Fruit fly (Drosophila melanogaster) whole organism, prepupa: Measurements from ENCODE around the gene yrt.

Source experiments
- Blimp-1 ChIP-seq: fragments of 200-800 bp; sonication (Bioruptor generic); optimal IDR thresholded peaks from 3 replicates; lab custom pipeline; 2017; ENCODE audit warnings: missing biosample characterization, missing genetic modification characterization, mild to moderate bottlenecking, moderate library complexity, missing genetic modification reagents
- CG10669 ChIP-seq: fragments of 200-800 bp; sonication (Bioruptor generic); optimal IDR thresholded peaks from 3 replicates; lab custom pipeline; 2018; ENCODE audit warnings: missing biosample characterization, mild to moderate bottlenecking, missing genetic modification characterization, moderate library complexity
- CG11762 ChIP-seq: fragments of 200-800 bp; sonication (Bioruptor generic); optimal IDR thresholded peaks from 3 replicates; lab custom pipeline; 2016; ENCODE audit warnings: missing biosample characterization, missing genetic modification characterization; ENCODE audit not compliant: insufficient read depth
- CG11902 ChIP-seq: fragments of 200-800 bp; sonication (Bioruptor generic); optimal IDR thresholded peaks from 3 replicates; lab custom pipeline; 2016; ENCODE audit warnings: missing biosample characterization, missing genetic modification characterization
- CG1621 ChIP-seq: fragments of 200-800 bp; sonication (Bioruptor generic); optimal IDR thresholded peaks from 3 replicates; lab custom pipeline; 2018; ENCODE audit warnings: missing biosample characterization, mild to moderate bottlenecking, missing genetic modification characterization
- CG3032 ChIP-seq: fragments of 200-800 bp; optimal IDR thresholded peaks from 2 replicates; lab custom pipeline; 2019; ENCODE audit warnings: missing biosample characterization, mild to moderate bottlenecking, missing genetic modification characterization, moderate library complexity
- CG31627 ChIP-seq: fragments of 200-800 bp; sonication (Bioruptor generic); optimal IDR thresholded peaks from 3 replicates; lab custom pipeline; 2016; ENCODE audit warnings: missing biosample characterization, missing genetic modification characterization
- CG34406 ChIP-seq: fragments of 200-800 bp; sonication (Bioruptor generic); optimal IDR thresholded peaks from 3 replicates; lab custom pipeline; 2016; ENCODE audit warnings: missing biosample characterization, missing genetic modification characterization
- CG4318 ChIP-seq: fragments of 200-800 bp; sonication (Bioruptor generic); optimal IDR thresholded peaks from 3 replicates; lab custom pipeline; 2017; ENCODE audit warnings: missing biosample characterization, mild to moderate bottlenecking, missing genetic modification characterization
- CG6163 ChIP-seq: fragments of 200-800 bp; sonication (Bioruptor generic); IDR thresholded peaks from 3 replicates; pipeline ENCODE4 v1.3.6; 2022; ENCODE audit warnings: missing biosample characterization, missing genetic modification characterization
- CG6792 ChIP-seq: fragments of 200-800 bp; sonication (Bioruptor generic); optimal IDR thresholded peaks from 3 replicates; lab custom pipeline; 2016; ENCODE audit warnings: missing biosample characterization, missing genetic modification characterization
- CG6808 ChIP-seq: fragments of 200-800 bp; sonication (Bioruptor generic); optimal IDR thresholded peaks from 3 replicates; lab custom pipeline; 2017; ENCODE audit warnings: missing biosample characterization, missing genetic modification characterization, mild to moderate bottlenecking, moderate library complexity, missing genetic modification reagents
- CG6854 ChIP-seq: fragments of 200-800 bp; sonication (Bioruptor generic); optimal IDR thresholded peaks from 2 replicates; lab custom pipeline; 2017; ENCODE audit warnings: missing biosample characterization, mild to moderate bottlenecking, missing genetic modification characterization
- CG7368 ChIP-seq: fragments of 200-800 bp; sonication (Bioruptor generic); optimal IDR thresholded peaks from 3 replicates; lab custom pipeline; 2016; ENCODE audit warnings: missing biosample characterization, missing genetic modification characterization
- CG8119 ChIP-seq: fragments of 200-800 bp; sonication (Bioruptor generic); IDR thresholded peaks from 3 replicates; pipeline ENCODE4 v1.3.6; 2022; ENCODE audit warnings: missing biosample characterization, missing genetic modification characterization
- CG8632 ChIP-seq: fragments of 200-800 bp; sonication (Bioruptor generic); optimal IDR thresholded peaks from 3 replicates; lab custom pipeline; 2016; ENCODE audit warnings: missing biosample characterization, missing genetic modification characterization
- Eip75B ChIP-seq: fragments of 200-800 bp; sonication (Bioruptor generic); optimal IDR thresholded peaks from 3 replicates; lab custom pipeline; 2016; ENCODE audit warnings: missing biosample characterization, missing genetic modification characterization
- Eip78C ChIP-seq: fragments of 200-800 bp; sonication (Bioruptor generic); peaks from one replicate; lab custom pipeline; 2016; ENCODE audit warnings: missing biosample characterization, missing genetic modification characterization
- Eip93F ChIP-seq: fragments of 200-800 bp; sonication (Bioruptor generic); optimal IDR thresholded peaks from 2 replicates; lab custom pipeline; 2016; ENCODE audit warnings: missing biosample characterization, mild to moderate bottlenecking, missing genetic modification characterization
- Ets21C ChIP-seq: fragments of 200-800 bp; sonication (Bioruptor generic); optimal IDR thresholded peaks from 3 replicates; lab custom pipeline; 2016; ENCODE audit warnings: missing biosample characterization, missing genetic modification characterization
- Ets96B ChIP-seq: fragments of 200-800 bp; optimal IDR thresholded peaks from 2 replicates; lab custom pipeline; 2019; ENCODE audit warnings: missing biosample characterization, mild to moderate bottlenecking, missing genetic modification characterization, moderate library complexity
- Gug ChIP-seq: fragments of 200-800 bp; sonication (Bioruptor generic); IDR thresholded peaks from 2 replicates; pipeline ENCODE4 v1.3.6; 2022; ENCODE audit warnings: missing biosample characterization, missing genetic modification characterization
- Met ChIP-seq: fragments of 200-800 bp; sonication (Bioruptor generic); optimal IDR thresholded peaks from 3 replicates; lab custom pipeline; 2016; ENCODE audit warnings: missing biosample characterization, missing genetic modification characterization
- Smox ChIP-seq: fragments of 200-800 bp; sonication (Bioruptor generic); optimal IDR thresholded peaks from 3 replicates; lab custom pipeline; 2016; ENCODE audit warnings: missing biosample characterization, missing genetic modification characterization
- Sox14 ChIP-seq: fragments of 200-800 bp; sonication (Bioruptor generic); optimal IDR thresholded peaks from 3 replicates; lab custom pipeline; 2016; ENCODE audit warnings: missing biosample characterization, missing genetic modification characterization
- Sox15 ChIP-seq: fragments of 200-800 bp; sonication (Bioruptor generic); optimal IDR thresholded peaks from 3 replicates; lab custom pipeline; 2016; ENCODE audit warnings: missing biosample characterization, missing genetic modification characterization
- achi ChIP-seq: fragments of 200-800 bp; sonication (Bioruptor generic); optimal IDR thresholded peaks from 3 replicates; lab custom pipeline; 2016; ENCODE audit warnings: missing biosample characterization, missing genetic modification characterization
- acj6 ChIP-seq: fragments of 200-800 bp; sonication (Bioruptor generic); optimal IDR thresholded peaks from 3 replicates; lab custom pipeline; 2016; ENCODE audit warnings: missing biosample characterization, missing genetic modification characterization
- cyc ChIP-seq: fragments of 200-800 bp; sonication (Bioruptor generic); optimal IDR thresholded peaks from 3 replicates; lab custom pipeline; 2016; ENCODE audit warnings: missing biosample characterization, missing genetic modification characterization
- dac ChIP-seq: fragments of 200-800 bp; sonication (Bioruptor generic); optimal IDR thresholded peaks from 2 replicates; lab custom pipeline; 2017; ENCODE audit warnings: missing biosample characterization, mild to moderate bottlenecking, missing genetic modification characterization
- dsx ChIP-seq: fragments of 200-800 bp; optimal IDR thresholded peaks from 3 replicates; lab custom pipeline; 2019; ENCODE audit warnings: missing biosample characterization, mild to moderate bottlenecking, missing genetic modification characterization, moderate library complexity; ENCODE audit not compliant: poor library complexity, severe bottlenecking
- eg ChIP-seq: fragments of 200-800 bp; sonication (Bioruptor generic); IDR thresholded peaks from 3 replicates; pipeline ENCODE4 v1.3.6; 2022; ENCODE audit warnings: missing biosample characterization, missing genetic modification characterization
- fd59A ChIP-seq: fragments of 200-800 bp; sonication (Bioruptor generic); optimal IDR thresholded peaks from 2 replicates; lab custom pipeline; 2017; ENCODE audit warnings: missing biosample characterization, mild to moderate bottlenecking, missing genetic modification characterization, missing genetic modification reagents
- fd85E ChIP-seq: fragments of 200-800 bp; sonication (Bioruptor generic); optimal IDR thresholded peaks from 3 replicates; lab custom pipeline; 2016; ENCODE audit warnings: missing biosample characterization, missing genetic modification characterization
- fkh ChIP-seq: fragments of 200-800 bp; sonication (Bioruptor generic); optimal IDR thresholded peaks from 3 replicates; lab custom pipeline; 2017; ENCODE audit warnings: missing biosample characterization, mild to moderate bottlenecking, missing genetic modification characterization, moderate library complexity
- lz ChIP-seq: fragments of 200-800 bp; sonication (Bioruptor generic); optimal IDR thresholded peaks from 3 replicates; lab custom pipeline; 2016; ENCODE audit warnings: missing biosample characterization, missing genetic modification characterization
- net ChIP-seq: fragments of 200-800 bp; sonication (Bioruptor generic); optimal IDR thresholded peaks from 3 replicates; lab custom pipeline; 2016; ENCODE audit warnings: missing biosample characterization, missing genetic modification characterization
- pdm3 ChIP-seq: fragments of 200-800 bp; sonication (Bioruptor generic); optimal IDR thresholded peaks from 3 replicates; lab custom pipeline; 2016; ENCODE audit warnings: missing biosample characterization, missing genetic modification characterization
- spab ChIP-seq: fragments of 200-800 bp; sonication (Bioruptor generic); optimal IDR thresholded peaks from 2 replicates; lab custom pipeline; 2017; ENCODE audit warnings: missing biosample characterization, mild to moderate bottlenecking, missing genetic modification characterization, missing genetic modification reagents
- ss ChIP-seq, 2 experiments: fragments of 200-800 bp; sonication (Bioruptor generic); optimal IDR thresholded peaks; 2 replicates in 1 of 2; 3 replicates in 1 of 2; lab custom pipeline; 2017 to 2018; ENCODE audit warnings: mild to moderate bottlenecking in 2 of 2, missing biosample characterization in 2 of 2, missing genetic modification characterization in 2 of 2, moderate library complexity in 1 of 2
- svp ChIP-seq: fragments of 200-800 bp; sonication (Bioruptor generic); peaks from one replicate; lab custom pipeline; 2016; ENCODE audit warnings: missing biosample characterization, missing genetic modification characterization
- vri ChIP-seq: fragments of 200-800 bp; sonication (Bioruptor generic); optimal IDR thresholded peaks from 3 replicates; lab custom pipeline; 2016; ENCODE audit warnings: missing biosample characterization, mild to moderate bottlenecking, missing genetic modification characterization

Gene yrt

DNA sequence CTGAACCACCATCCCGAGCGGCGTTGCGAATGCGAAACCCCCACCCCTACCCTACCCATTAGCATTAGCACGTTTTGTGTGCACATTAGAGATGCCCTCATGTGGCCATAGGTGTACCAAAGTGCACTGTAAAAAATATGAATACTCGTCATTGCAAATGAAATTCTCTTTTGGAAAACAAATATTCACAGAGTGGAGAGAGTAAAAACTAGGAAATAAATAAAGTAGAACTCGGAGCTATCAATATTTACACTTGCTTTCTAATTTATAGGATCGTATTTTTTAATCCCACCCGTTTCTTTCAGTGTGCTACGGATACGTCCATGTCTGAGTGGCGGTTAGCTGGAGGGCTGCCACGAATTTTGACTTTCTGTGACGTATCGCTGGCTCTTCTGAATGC lies 34.5 kb upstream of the yrt start (continued):
- TF ChIP-seq Ets21C (GFP tag; lab: Kevin White, UChicago) (no peak), fd85E (GFP tag; lab: Kevin White, UChicago) (no peak), CG11902 (GFP tag; lab: Kevin White, UChicago) (no peak), vri (GFP tag; lab: Kevin White, UChicago) (no peak), CG6792 (GFP tag; lab: Kevin White, UChicago) (no peak), CG11762 (GFP tag; lab: Kevin White, UChicago) (no peak), fkh (GFP tag; lab: Kevin White, UChicago) (no peak), CG8632 (GFP tag; lab: Kevin White, UChicago) (no peak), spab (GFP tag; lab: Kevin White, UChicago) (no peak), CG6163 (GFP tag; lab: Robert Waterston, UW) (no peak), CG31627 (peak; percentile 37), Smox (peak; percentile 18)

- TF ChIP-seq CG34406 (GFP tag; lab: Kevin White, UChicago) (no peak), CG4318 (GFP tag; lab: Kevin White, UChicago) (no peak), Eip78C (GFP tag; lab: Kevin White, UChicago) (peak; percentile 48), svp (GFP tag; lab: Kevin White, UChicago) (peak; percentile 98)
- TF ChIP-seq, all 60 proteins: peak for 2
Measured at dm6 chr3R:13465705-13466608, 31.2 kb upstream of the yrt start.

dm6 chr3R:13453955-13454354 lies 19.2 kb upstream of the yrt start:
- TF ChIP-seq lz (GFP tag; lab: Kevin White, UChicago) (no peak), CG10669 (GFP tag; lab: Kevin White, UChicago) (no peak), fd59A (no peak), net (GFP tag; lab: Kevin White, UChicago) (no peak), ss (GFP tag; optimal IDR thresholded peaks at IDR 0.05; lab: Kevin White, UChicago) (no peak), CG1621 (tag; lab: Kevin White, UChicago) (no peak), CG8119 (GFP tag; lab: Robert Waterston, UW) (no peak), CG11762 (GFP tag; lab: Kevin White, UChicago) (no peak), Eip93F (no peak), Sox14 (no peak), CG3032 (tag; lab: Kevin White, UChicago) (no peak), Gug (GFP tag; lab: Robert Waterston, UW) (no peak), Eip75B (GFP tag; lab: Kevin White, UChicago) (no peak), Met (GFP tag; lab: Kevin White, UChicago) (no peak), dac (GFP tag; lab: Kevin White, UChicago) (no peak), CG34406 (GFP tag; lab: Kevin White, UChicago) (no peak)

dm6 chr3R:13452851-13453255 lies 18.1 kb upstream of the yrt start:
- TF ChIP-seq CG6854 (GFP tag; lab: Kevin White, UChicago) (no peak), cyc (GFP tag; lab: Kevin White, UChicago) (peak; percentile 76), Sox15 (GFP tag; lab: Kevin White, UChicago) (peak; percentile 69), pdm3 (GFP tag; lab: Kevin White, UChicago) (peak; percentile 83), achi (GFP tag; lab: Kevin White, UChicago) (peak; percentile 83), CG7368 (GFP tag; lab: Kevin White, UChicago) (peak; percentile 53), Eip78C (GFP tag; lab: Kevin White, UChicago) (peak; percentile 97), eg (GFP tag; lab: Robert Waterston, UW) (peak; percentile 67), Blimp-1 (GFP tag; lab: Kevin White, UChicago) (peak; percentile 50), CG6808 (peak; percentile 84), fd85E (GFP tag; lab: Kevin White, UChicago) (peak; percentile 31), lz (GFP tag; lab: Kevin White, UChicago) (peak; percentile 80), CG11762 (GFP tag; lab: Kevin White, UChicago) (peak; percentile 77), CG3032 (tag; lab: Kevin White, UChicago) (peak; percentile 89), Ets21C (GFP tag; lab: Kevin White, UChicago) (peak; percentile 48), ss (GFP tag; optimal IDR thresholded peaks at IDR 0.05; lab: Kevin White, UChicago) (peak; percentile 65 to 70), Ets96B (tag; lab: Kevin White, UChicago) (peak; percentile 82), net (GFP tag; lab: Kevin White, UChicago) (peak; percentile 78), fd59A (peak; percentile 83), Eip75B (GFP tag; lab: Kevin White, UChicago) (peak; percentile 82), acj6 (GFP tag; lab: Kevin White, UChicago) (peak; percentile 85), dsx (peak; percentile 73), CG1621 (tag; lab: Kevin White, UChicago) (peak; percentile 68), CG6792 (GFP tag; lab: Kevin White, UChicago) (peak; percentile 78)
